Worm (Caenorhabditis elegans) whole organism, mixed stage, embryonic: ENCODE data around the gene str-56.

ENCODE experiments used
- blmp-1 ChIP-seq: fragments of 150-350 bp; optimal IDR thresholded peaks from 2 replicates; lab custom pipeline; 2014; ENCODE audit warnings: missing biosample characterization, missing genetic modification characterization
- elt-1 ChIP-seq: sonication (generic microtip); optimal IDR thresholded peaks from 2 replicates; lab custom pipeline; 2017; ENCODE audit warnings: missing genetic modification characterization, mild to moderate bottlenecking, missing compliant biosample characterization, antibody characterized with exemption, moderate library complexity, borderline replicate concordance; ENCODE audit not compliant: insufficient read depth
- mls-2 ChIP-seq: sonication (generic microtip); optimal IDR thresholded peaks from 2 replicates; lab custom pipeline; 2016; ENCODE audit warnings: mild to moderate bottlenecking, missing genetic modification characterization, moderate library complexity, missing compliant biosample characterization
- nhr-28 ChIP-seq: fragments of 150-350 bp; optimal IDR thresholded peaks from 2 replicates; lab custom pipeline; 2014; ENCODE audit warnings: missing biosample characterization, missing genetic modification characterization
- nhr-76 ChIP-seq: sonication (generic microtip); optimal IDR thresholded peaks from 2 replicates; lab custom pipeline; 2017; ENCODE audit warnings: missing biosample characterization, missing genetic modification characterization
- snpc-4 ChIP-seq: fragments of 150-350 bp; optimal IDR thresholded peaks from 2 replicates; lab custom pipeline; 2014; ENCODE audit warnings: missing biosample characterization, missing genetic modification characterization
- unc-62 ChIP-seq: fragments of 150-350 bp; optimal IDR thresholded peaks from 2 replicates; lab custom pipeline; 2014; ENCODE audit warnings: missing biosample characterization, missing genetic modification reagents, missing genetic modification characterization

ce11 chrV:15872273-15872672, at the start of gene str-56:
- TF ChIP-seq unc-62 (GFP tag; lab: Kevin White, UChicago) = no peak
- TF ChIP-seq nhr-76 (tag; lab: Kevin White, UChicago) = no peak
- no peak for TF ChIP-seq snpc-4 (tag; lab: Kevin White, UChicago)
- no peak for TF ChIP-seq elt-1 (tag; lab: Kevin White, UChicago)
- TF ChIP-seq blmp-1 = no peak
- no peak for TF ChIP-seq nhr-28
- no peak for TF ChIP-seq mls-2
